Worm (Caenorhabditis elegans) whole organism, mixed stage, embryonic: ENCODE data around the gene pri-1.

ENCODE experiments used
- M03D4.4 ChIP-seq: sonication (generic microtip); optimal IDR thresholded peaks from 2 replicates; lab custom pipeline; 2017; ENCODE audit warnings: mild to moderate bottlenecking, missing genetic modification characterization, missing compliant biosample characterization
- bed-3 ChIP-seq: fragments of 200-800 bp; sonication (Bioruptor generic); optimal IDR thresholded peaks from 3 replicates; lab custom pipeline; 2018; ENCODE audit warnings: mild to moderate bottlenecking, missing genetic modification characterization, moderate library complexity, missing compliant biosample characterization
- blmp-1 ChIP-seq: fragments of 150-350 bp; optimal IDR thresholded peaks from 2 replicates; lab custom pipeline; 2014; ENCODE audit warnings: missing biosample characterization, missing genetic modification characterization
- ceh-39 ChIP-seq: fragments of 150-350 bp; optimal IDR thresholded peaks from 2 replicates; lab custom pipeline; 2014; ENCODE audit warnings: missing biosample characterization, missing genetic modification characterization
- ceh-43 ChIP-seq: fragments of 200-800 bp; sonication (Bioruptor generic); optimal IDR thresholded peaks from 2 replicates; lab custom pipeline; 2018; ENCODE audit warnings: mild to moderate bottlenecking, missing genetic modification characterization, moderate library complexity, missing compliant biosample characterization
- ceh-83 ChIP-seq: fragments of 200-800 bp; sonication (Bioruptor generic); optimal IDR thresholded peaks from 2 replicates; lab custom pipeline; 2018; ENCODE audit warnings: mild to moderate bottlenecking, missing genetic modification characterization, missing compliant biosample characterization
- ces-1 ChIP-seq: fragments of 150-350 bp; optimal IDR thresholded peaks from 2 replicates; lab custom pipeline; 2014; ENCODE audit warnings: missing biosample characterization, missing genetic modification reagents, missing genetic modification characterization
- cnd-1 ChIP-seq: fragments of 200-800 bp; sonication (Bioruptor generic); optimal IDR thresholded peaks from 2 replicates; lab custom pipeline; 2018; ENCODE audit warnings: mild to moderate bottlenecking, missing genetic modification characterization, missing compliant biosample characterization
- drap-1 ChIP-seq: fragments of 200-800 bp; sonication (Bioruptor generic); optimal IDR thresholded peaks from 3 replicates; lab custom pipeline; 2018; ENCODE audit warnings: mild to moderate bottlenecking, missing genetic modification characterization, missing compliant biosample characterization
- elt-1 ChIP-seq: sonication (generic microtip); optimal IDR thresholded peaks from 2 replicates; lab custom pipeline; 2017; ENCODE audit warnings: missing genetic modification characterization, mild to moderate bottlenecking, missing compliant biosample characterization, antibody characterized with exemption, moderate library complexity, borderline replicate concordance; ENCODE audit not compliant: insufficient read depth
- elt-3 ChIP-seq: fragments of 150-350 bp; optimal IDR thresholded peaks from 2 replicates; lab custom pipeline; 2014; ENCODE audit warnings: missing biosample characterization, missing genetic modification characterization
- flh-1 ChIP-seq: fragments of 200-800 bp; sonication (Bioruptor generic); optimal IDR thresholded peaks from 2 replicates; lab custom pipeline; 2018; ENCODE audit warnings: mild to moderate bottlenecking, missing genetic modification characterization, moderate library complexity, missing compliant biosample characterization
- ham-2 ChIP-seq: fragments of 200-800 bp; sonication (Bioruptor generic); optimal IDR thresholded peaks from 2 replicates; lab custom pipeline; 2018; ENCODE audit warnings: mild to moderate bottlenecking, missing genetic modification characterization, missing compliant biosample characterization
- hlh-1 ChIP-seq: fragments of 150-350 bp; optimal IDR thresholded peaks from 2 replicates; lab custom pipeline; 2014; ENCODE audit warnings: missing biosample characterization, missing genetic modification reagents, missing genetic modification characterization
- lin-13 ChIP-seq: fragments of 150-350 bp; optimal IDR thresholded peaks from 2 replicates; lab custom pipeline; 2014; ENCODE audit warnings: missing biosample characterization, missing genetic modification characterization
- lin-32 ChIP-seq: fragments of 200-800 bp; sonication (Bioruptor generic); optimal IDR thresholded peaks from 2 replicates; lab custom pipeline; 2018; ENCODE audit warnings: mild to moderate bottlenecking, missing genetic modification characterization, missing compliant biosample characterization
- lsy-2 ChIP-seq: fragments of 150-350 bp; optimal IDR thresholded peaks from 2 replicates; lab custom pipeline; 2014; ENCODE audit warnings: missing biosample characterization, missing genetic modification characterization
- mab-5 ChIP-seq: fragments of 150-350 bp; optimal IDR thresholded peaks from 2 replicates; lab custom pipeline; 2014; ENCODE audit warnings: missing biosample characterization, missing genetic modification characterization
- mep-1 ChIP-seq: fragments of 150-350 bp; optimal IDR thresholded peaks from 2 replicates; lab custom pipeline; 2017; ENCODE audit warnings: missing biosample characterization, missing genetic modification reagents, missing genetic modification characterization, inconsistent platforms
- mls-2 ChIP-seq: sonication (generic microtip); optimal IDR thresholded peaks from 2 replicates; lab custom pipeline; 2016; ENCODE audit warnings: mild to moderate bottlenecking, missing genetic modification characterization, moderate library complexity, missing compliant biosample characterization
- nhr-12 ChIP-seq: fragments of 150-350 bp; optimal IDR thresholded peaks from 2 replicates; lab custom pipeline; 2014; ENCODE audit warnings: missing biosample characterization, missing genetic modification characterization
- nhr-2 ChIP-seq: fragments of 150-350 bp; optimal IDR thresholded peaks from 2 replicates; lab custom pipeline; 2014; ENCODE audit warnings: missing biosample characterization, missing genetic modification characterization
- nhr-237 ChIP-seq: fragments of 150-350 bp; optimal IDR thresholded peaks from 2 replicates; lab custom pipeline; 2014; ENCODE audit warnings: missing biosample characterization, missing genetic modification characterization
- nhr-28 ChIP-seq: fragments of 150-350 bp; optimal IDR thresholded peaks from 2 replicates; lab custom pipeline; 2014; ENCODE audit warnings: missing biosample characterization, missing genetic modification characterization
- nhr-76 ChIP-seq: sonication (generic microtip); optimal IDR thresholded peaks from 2 replicates; lab custom pipeline; 2017; ENCODE audit warnings: missing biosample characterization, missing genetic modification characterization
- pha-4 ChIP-seq: fragments of 150-350 bp; optimal IDR thresholded peaks from 2 replicates; lab custom pipeline; 2018; ENCODE audit warnings: missing biosample characterization, missing genetic modification reagents, missing genetic modification characterization
- sem-2 ChIP-seq: fragments of 200-800 bp; sonication (Bioruptor generic); optimal IDR thresholded peaks from 2 replicates; lab custom pipeline; 2018; ENCODE audit warnings: mild to moderate bottlenecking, missing genetic modification characterization, missing compliant biosample characterization
- snpc-4 ChIP-seq: fragments of 150-350 bp; optimal IDR thresholded peaks from 2 replicates; lab custom pipeline; 2014; ENCODE audit warnings: missing biosample characterization, missing genetic modification characterization
- sptf-1 ChIP-seq: sonication (generic microtip); optimal IDR thresholded peaks from 2 replicates; lab custom pipeline; 2017; ENCODE audit warnings: mild to moderate bottlenecking, missing genetic modification characterization, moderate library complexity, missing compliant biosample characterization
- tbx-8 ChIP-seq: fragments of 200-800 bp; sonication (Bioruptor generic); optimal IDR thresholded peaks from 2 replicates; lab custom pipeline; 2018; ENCODE audit warnings: mild to moderate bottlenecking, missing genetic modification characterization, moderate library complexity, missing compliant biosample characterization
- unc-120 ChIP-seq: sonication (generic microtip); optimal IDR thresholded peaks from 2 replicates; lab custom pipeline; 2017; ENCODE audit warnings: missing genetic modification characterization, missing compliant biosample characterization; ENCODE audit not compliant: poor library complexity, severe bottlenecking
- unc-39 ChIP-seq: fragments of 150-350 bp; optimal IDR thresholded peaks from 2 replicates; lab custom pipeline; 2014; ENCODE audit warnings: missing biosample characterization, missing genetic modification characterization
- unc-62 ChIP-seq: fragments of 150-350 bp; optimal IDR thresholded peaks from 2 replicates; lab custom pipeline; 2014; ENCODE audit warnings: missing biosample characterization, missing genetic modification reagents, missing genetic modification characterization
- zip-8 ChIP-seq: fragments of 150-350 bp; optimal IDR thresholded peaks from 2 replicates; lab custom pipeline; 2014; ENCODE audit warnings: missing biosample characterization, missing genetic modification characterization
- ztf-11 ChIP-seq: fragments of 150-350 bp; optimal IDR thresholded peaks from 2 replicates; lab custom pipeline; 2014; ENCODE audit warnings: missing biosample characterization, missing genetic modification characterization

Gene pri-1

ce11 chrIII:9621840-9622525, 7.9 kb upstream of the pri-1 start:
- TF ChIP-seq sem-2 (GFP tag; lab: Kevin White, UChicago) (no peak), ham-2 (GFP tag; lab: Kevin White, UChicago) (no peak), bed-3 (GFP tag; lab: Kevin White, UChicago) (no peak), drap-1 (GFP tag; lab: Kevin White, UChicago) (no peak), unc-39 (tag; lab: Kevin White, UChicago) (no peak), M03D4.4 (no peak), pha-4 (no peak), elt-1 (tag; lab: Kevin White, UChicago) (no peak), unc-62 (GFP tag; lab: Kevin White, UChicago) (no peak), nhr-12 (tag; lab: Kevin White, UChicago) (no peak), mep-1 (tag; lab: Kevin White, UChicago) (no peak), ceh-39 (no peak), mls-2 (no peak), mab-5 (tag; lab: Kevin White, UChicago) (no peak), lin-13 (no peak)

DNA sequence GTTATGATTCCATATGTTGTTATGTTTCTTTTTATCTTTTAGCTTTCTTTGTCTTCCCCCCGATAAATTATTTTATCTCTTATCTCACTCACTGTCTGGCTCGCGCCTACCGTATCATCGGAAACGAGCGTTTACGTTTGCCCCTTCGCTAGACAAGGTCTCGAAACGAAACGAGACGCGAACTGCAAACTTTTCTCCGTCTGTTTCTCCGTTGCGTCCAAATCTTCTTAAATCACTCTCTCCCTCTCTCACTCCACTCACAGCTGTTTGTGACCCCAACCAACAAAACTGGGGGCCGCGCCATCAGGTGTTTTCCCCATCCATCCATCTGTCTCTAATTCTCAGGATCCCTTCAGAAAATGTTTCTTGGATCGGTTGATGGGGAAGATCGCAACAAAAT, 6.1 kb upstream of the pri-1 start:
- TF ChIP-seq ces-1: no peak
- TF ChIP-seq ztf-11 (tag; lab: Kevin White, UChicago): no peak
- no peak for TF ChIP-seq sem-2 (GFP tag; lab: Kevin White, UChicago)
- TF ChIP-seq tbx-8 (GFP tag; lab: Kevin White, UChicago): no peak
- TF ChIP-seq bed-3 (GFP tag; lab: Kevin White, UChicago): no peak
- TF ChIP-seq unc-39 (tag; lab: Kevin White, UChicago): no peak
- no peak for TF ChIP-seq elt-3
- TF ChIP-seq nhr-2 (tag; lab: Kevin White, UChicago): no peak
- TF ChIP-seq blmp-1 (tag; lab: Kevin White, UChicago): no peak
- no peak for TF ChIP-seq nhr-28 (tag; lab: Kevin White, UChicago)

ce11 chrIII:9619079-9619761, 5.1 kb upstream of the pri-1 start, which contains the start of gene hlh-11:
Gene hlh-11 (plus strand): TSS chrIII:9619711.
- TF ChIP-seq ztf-11 (tag; lab: Kevin White, UChicago) (no peak), nhr-237 (peak; percentile 45), unc-62 (GFP tag; lab: Kevin White, UChicago) (peak; percentile 20), tbx-8 (GFP tag; lab: Kevin White, UChicago) (no peak), elt-3 (no peak), ceh-39 (no peak), ham-2 (GFP tag; lab: Kevin White, UChicago) (no peak), unc-120 (tag; lab: Kevin White, UChicago) (peak; percentile 96), M03D4.4 (no peak), ceh-43 (GFP tag; lab: Kevin White, UChicago) (no peak), bed-3 (GFP tag; lab: Kevin White, UChicago) (no peak), sem-2 (GFP tag; lab: Kevin White, UChicago) (no peak), sptf-1 (tag; lab: Kevin White, UChicago) (no peak), unc-39 (tag; lab: Kevin White, UChicago) (no peak), snpc-4 (tag; lab: Kevin White, UChicago) (no peak), cnd-1 (tag; lab: Kevin White, UChicago) (no peak), nhr-2 (tag; lab: Kevin White, UChicago) (no peak), lin-32 (no peak), pha-4 (no peak), elt-1 (tag; lab: Kevin White, UChicago) (no peak), ces-1 (peak; percentile 58), zip-8 (tag; lab: Kevin White, UChicago) (no peak), drap-1 (GFP tag; lab: Kevin White, UChicago) (no peak), ceh-83 (no peak), mab-5 (tag; lab: Kevin White, UChicago) (no peak), nhr-12 (tag; lab: Kevin White, UChicago) (no peak), hlh-1 (tag; lab: Kevin White, UChicago) (peak; percentile 25), lsy-2 (tag; lab: Kevin White, UChicago) (peak; percentile 35), nhr-28 (tag; lab: Kevin White, UChicago) (no peak), nhr-76 (tag; lab: Kevin White, UChicago) (no peak), mep-1 (tag; lab: Kevin White, UChicago) (peak; percentile 8), flh-1 (GFP tag; lab: Kevin White, UChicago) (peak; percentile 32), lin-13 (peak; percentile 19), blmp-1 (tag; lab: Kevin White, UChicago) (no peak), mls-2 (peak; percentile 23)
